Worm (Caenorhabditis elegans) whole organism, L1 larva: ENCODE measurements around the gene W02H5.2.
"Not testable (repeated sequence)": the region's sequence is repeated elsewhere in the genome, so short reads cannot be mapped to it uniquely, and the experiment has no call there.

ENCODE experiments used
- C04F5.9 ChIP-seq: sonication (generic microtip); optimal IDR thresholded peaks from 2 replicates; lab custom pipeline; 2016; ENCODE audit warnings: missing genetic modification characterization, missing compliant biosample characterization
- C16A3.4 ChIP-seq: fragments of 150-350 bp; optimal IDR thresholded peaks from 2 replicates; lab custom pipeline; 2014; ENCODE audit warnings: missing biosample characterization, missing genetic modification characterization
- F16B12.6 ChIP-seq: fragments of 150-350 bp; optimal IDR thresholded peaks from 2 replicates; lab custom pipeline; 2014; ENCODE audit warnings: missing biosample characterization, missing genetic modification characterization
- Y116A8C.19 ChIP-seq: sonication (generic microtip); optimal IDR thresholded peaks from 2 replicates; lab custom pipeline; 2016; ENCODE audit warnings: missing compliant biosample characterization, missing genetic modification characterization, borderline replicate concordance
- aha-1 ChIP-seq: fragments of 150-350 bp; optimal IDR thresholded peaks from 2 replicates; lab custom pipeline; 2014; ENCODE audit warnings: missing biosample characterization, missing genetic modification characterization
- blmp-1 ChIP-seq: fragments of 150-350 bp; optimal IDR thresholded peaks from 2 replicates; lab custom pipeline; 2014; ENCODE audit warnings: missing biosample characterization, missing genetic modification characterization
- ceh-82 ChIP-seq, 3 experiments: fragments of 150-350 bp in 1 of 3; sonication (generic microtip) in 2 of 3; optimal IDR thresholded peaks; 2 replicates each; lab custom pipeline; 2014 to 2017; ENCODE audit warnings: missing biosample characterization in 3 of 3, missing genetic modification characterization in 3 of 3
- ceh-88 ChIP-seq: fragments of 200-800 bp; sonication (Bioruptor generic); IDR thresholded peaks from 2 replicates; pipeline ENCODE4 v1.3.6; 2022; ENCODE audit warnings: missing genetic modification characterization, missing compliant biosample characterization
- ces-1 ChIP-seq: fragments of 150-350 bp; optimal IDR thresholded peaks from 2 replicates; lab custom pipeline; 2014; ENCODE audit warnings: missing biosample characterization, missing genetic modification reagents, missing genetic modification characterization
- dpl-1 ChIP-seq, 3 experiments: fragments of 150-350 bp in 2 of 3; sonication (generic microtip) in 1 of 3; optimal IDR thresholded peaks; 2 replicates each; lab custom pipeline; 2014 to 2017; ENCODE audit warnings: missing biosample characterization in 3 of 3, missing genetic modification characterization in 3 of 3, missing genetic modification reagents in 3 of 3
- dsc-1 ChIP-seq: sonication (generic microtip); optimal IDR thresholded peaks from 2 replicates; lab custom pipeline; 2016; ENCODE audit warnings: mild to moderate bottlenecking, missing genetic modification characterization, missing compliant biosample characterization
- efl-1 ChIP-seq, 4 experiments: fragments of 150-350 bp; optimal IDR thresholded peaks in 3 of 4; peaks in 1 of 4; 1 replicate in 1 of 4; 2 replicates in 3 of 4; lab custom pipeline; 2014; ENCODE audit warnings: missing biosample characterization in 2 of 4, missing genetic modification characterization in 2 of 4, missing genetic modification reagents in 2 of 4
- efl-3 ChIP-seq: fragments of 200-800 bp; sonication (Bioruptor generic); optimal IDR thresholded peaks from 2 replicates; lab custom pipeline; 2018; ENCODE audit warnings: mild to moderate bottlenecking, missing genetic modification characterization, missing compliant biosample characterization
- egl-13 ChIP-seq: sonication (generic microtip); optimal IDR thresholded peaks from 2 replicates; lab custom pipeline; 2016; ENCODE audit warnings: missing genotype, missing genetic modification reagents, missing genetic modification characterization, missing compliant biosample characterization
- elt-2 ChIP-seq: sonication (generic microtip); optimal IDR thresholded peaks from 2 replicates; lab custom pipeline; 2016; ENCODE audit warnings: missing genetic modification characterization, mild to moderate bottlenecking, inconsistent platforms, missing compliant biosample characterization, missing genetic modification reagents
- ets-5 ChIP-seq: fragments of 200-800 bp; sonication (Bioruptor generic); IDR thresholded peaks from 2 replicates; pipeline ENCODE4 v1.3.6; 2022; ENCODE audit warnings: missing genetic modification characterization, missing compliant biosample characterization
- fkh-10 ChIP-seq: sonication (generic microtip); optimal IDR thresholded peaks from 2 replicates; lab custom pipeline; 2017; ENCODE audit warnings: missing biosample characterization, missing genetic modification reagents, missing genetic modification characterization
- fos-1 ChIP-seq: fragments of 150-350 bp; optimal IDR thresholded peaks from 2 replicates; lab custom pipeline; 2014; ENCODE audit warnings: missing biosample characterization, missing genetic modification characterization
- grh-1 ChIP-seq: fragments of 200-800 bp; sonication (Bioruptor generic); IDR thresholded peaks from 2 replicates; pipeline ENCODE4 v1.3.6; 2022; ENCODE audit warnings: missing genetic modification reagents, missing genetic modification characterization, missing compliant biosample characterization
- hlh-17 ChIP-seq: fragments of 200-800 bp; sonication (Bioruptor generic); optimal IDR thresholded peaks from 2 replicates; lab custom pipeline; 2018; ENCODE audit warnings: missing genetic modification characterization, mild to moderate bottlenecking, missing compliant biosample characterization, moderate library complexity, borderline replicate concordance
- hlh-4 ChIP-seq: sonication (generic microtip); optimal IDR thresholded peaks from 2 replicates; lab custom pipeline; 2016; ENCODE audit warnings: mild to moderate bottlenecking, missing genetic modification characterization, missing compliant biosample characterization
- hpl-2 ChIP-seq: fragments of 150-350 bp; optimal IDR thresholded peaks from 2 replicates; lab custom pipeline; 2014; ENCODE audit warnings: missing biosample characterization, missing genetic modification reagents, missing genetic modification characterization
- isw-1 ChIP-seq: fragments of 200-800 bp; sonication (Bioruptor generic); IDR thresholded peaks from 2 replicates; pipeline ENCODE4 v1.3.6; 2022; ENCODE audit warnings: missing genetic modification characterization, missing compliant biosample characterization
- jun-1 ChIP-seq: fragments of 150-350 bp; optimal IDR thresholded peaks from 2 replicates; lab custom pipeline; 2014; ENCODE audit warnings: missing biosample characterization, missing genetic modification reagents, missing genetic modification characterization
- lin-15B ChIP-seq: fragments of 150-350 bp; sonication (generic microtip); optimal IDR thresholded peaks from 3 replicates; lab custom pipeline; 2014; ENCODE audit warnings: missing biosample characterization, missing genetic modification characterization
- lin-39 ChIP-seq: fragments of 150-350 bp; optimal IDR thresholded peaks from 2 replicates; lab custom pipeline; 2014; ENCODE audit warnings: missing biosample characterization, missing genetic modification reagents, missing genetic modification characterization
- mef-2 ChIP-seq: fragments of 150-350 bp; optimal IDR thresholded peaks from 2 replicates; lab custom pipeline; 2014; ENCODE audit warnings: missing biosample characterization, missing genetic modification characterization
- nhr-11 ChIP-seq: fragments of 150-350 bp; optimal IDR thresholded peaks from 2 replicates; lab custom pipeline; 2014; ENCODE audit warnings: missing biosample characterization, missing genetic modification characterization
- nhr-20 ChIP-seq: sonication (generic microtip); optimal IDR thresholded peaks from 2 replicates; lab custom pipeline; 2016; ENCODE audit warnings: mild to moderate bottlenecking, missing genetic modification characterization, missing compliant biosample characterization
- nhr-47 ChIP-seq: sonication (generic microtip); optimal IDR thresholded peaks from 2 replicates; lab custom pipeline; 2016; ENCODE audit warnings: mild to moderate bottlenecking, missing genetic modification characterization, moderate library complexity, missing compliant biosample characterization
- pax-3 ChIP-seq: fragments of 200-800 bp; sonication (Bioruptor generic); optimal IDR thresholded peaks from 2 replicates; lab custom pipeline; 2018; ENCODE audit warnings: mild to moderate bottlenecking, missing genetic modification characterization, moderate library complexity, missing compliant biosample characterization
- sptf-1 ChIP-seq: fragments of 150-350 bp; optimal IDR thresholded peaks from 2 replicates; lab custom pipeline; 2014; ENCODE audit warnings: missing biosample characterization, missing genetic modification characterization
- sup-37 ChIP-seq: fragments of 200-800 bp; sonication (Bioruptor generic); optimal IDR thresholded peaks from 2 replicates; lab custom pipeline; 2018; ENCODE audit warnings: mild to moderate bottlenecking, missing genetic modification characterization, missing compliant biosample characterization
- swsn-7 ChIP-seq: sonication (generic microtip); optimal IDR thresholded peaks from 2 replicates; lab custom pipeline; 2016; ENCODE audit warnings: missing genetic modification characterization, missing compliant biosample characterization
- tbx-2 ChIP-seq: sonication (generic microtip); optimal IDR thresholded peaks from 2 replicates; lab custom pipeline; 2016; ENCODE audit warnings: missing genetic modification characterization, missing compliant biosample characterization
- tlp-1 ChIP-seq: fragments of 150-350 bp; optimal IDR thresholded peaks from 2 replicates; lab custom pipeline; 2014; ENCODE audit warnings: missing biosample characterization, missing genetic modification characterization
- unc-130 ChIP-seq: fragments of 150-350 bp; optimal IDR thresholded peaks from 2 replicates; lab custom pipeline; 2017; ENCODE audit warnings: missing biosample characterization, missing genetic modification characterization, inconsistent platforms
- unc-62 ChIP-seq: fragments of 150-350 bp; optimal IDR thresholded peaks from 2 replicates; lab custom pipeline; 2014; ENCODE audit warnings: missing biosample characterization, missing genetic modification reagents, missing genetic modification characterization
- unc-98 ChIP-seq: fragments of 200-800 bp; sonication (Bioruptor generic); IDR thresholded peaks from 2 replicates; pipeline ENCODE4 v1.3.6; 2022; ENCODE audit warnings: missing genetic modification characterization, missing compliant biosample characterization
- vab-15 ChIP-seq: sonication (generic microtip); optimal IDR thresholded peaks from 2 replicates; lab custom pipeline; 2017; ENCODE audit warnings: missing genotype, mild to moderate bottlenecking, missing genetic modification characterization, missing compliant biosample characterization
- zag-1 ChIP-seq: fragments of 150-350 bp; optimal IDR thresholded peaks from 2 replicates; lab custom pipeline; 2014; ENCODE audit warnings: missing biosample characterization, missing genetic modification characterization
- ztf-4 ChIP-seq: fragments of 150-350 bp; optimal IDR thresholded peaks from 2 replicates; lab custom pipeline; 2014; ENCODE audit warnings: missing biosample characterization, missing genetic modification characterization

The W02H5.2 gene

ce11 chrV:2639035-2639434 lies at the start of gene W02H5.2:
W02H5.2 (plus strand) TSS chrV:2639335.
- TF ChIP-seq sup-37 (GFP tag; lab: Kevin White, UChicago): no peak
- no peak for TF ChIP-seq dsc-1 (tag; lab: Kevin White, UChicago)
- TF ChIP-seq Y116A8C.19: no peak

DNA sequence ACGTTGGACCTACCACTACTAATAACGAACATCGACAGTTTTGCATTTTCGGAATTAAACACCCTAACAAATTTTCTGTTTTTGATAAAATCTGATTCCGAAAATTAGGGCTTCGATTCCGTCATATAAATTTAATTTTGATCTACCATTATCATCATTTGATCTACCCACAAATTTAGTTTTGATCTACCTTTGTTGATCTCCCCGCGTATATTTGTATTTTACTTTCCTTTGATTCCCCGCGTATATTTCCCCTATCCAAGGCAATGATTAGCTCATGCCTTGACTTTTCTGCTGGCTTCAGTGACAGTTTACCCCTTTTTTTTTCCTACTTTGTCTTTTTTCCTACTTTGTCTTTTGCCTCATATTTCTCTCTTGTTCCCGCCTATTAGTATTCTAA lies 49.3 kb upstream of the W02H5.2 start:
- TF ChIP-seq ceh-88 (GFP tag; lab: Robert Waterston, UW) (no peak), nhr-11 (tag; lab: Kevin White, UChicago) (no peak), ztf-4 (tag; lab: Kevin White, UChicago) (no peak), hpl-2 (GFP tag; lab: Kevin White, UChicago) (no peak), egl-13 (tag; lab: Kevin White, UChicago) (no peak), sptf-1 (tag; lab: Kevin White, UChicago) (no peak), efl-3 (GFP tag; lab: Kevin White, UChicago) (no peak), ceh-82 (tag; optimal IDR thresholded peaks at IDR 0.05; lab: Kevin White, UChicago) (no peak), nhr-20 (tag; lab: Kevin White, UChicago) (no peak)

ce11 chrV:2592173-2592676 lies 46.9 kb upstream of the W02H5.2 start, which contains the start of gene irg-3:
irg-3 (plus strand) TSS chrV:2592591.
- TF ChIP-seq Y116A8C.19 (no peak), C16A3.4 (tag; lab: Kevin White, UChicago) (no peak), elt-2 (tag; lab: Kevin White, UChicago) (peak; percentile 27), grh-1 (GFP tag; lab: Robert Waterston, UW) (no peak), efl-1 (optimal IDR thresholded peaks at IDR 0.05; lab: Kevin White, UChicago) (no peak), efl-1 (GFP tag; optimal IDR thresholded peaks at IDR 0.05 in 1 of 2; lab: Kevin White, UChicago) (peak in 1 of 2 experiments; percentile 85)
- TF ChIP-seq, all 84 proteins: peak for 2

DNA sequence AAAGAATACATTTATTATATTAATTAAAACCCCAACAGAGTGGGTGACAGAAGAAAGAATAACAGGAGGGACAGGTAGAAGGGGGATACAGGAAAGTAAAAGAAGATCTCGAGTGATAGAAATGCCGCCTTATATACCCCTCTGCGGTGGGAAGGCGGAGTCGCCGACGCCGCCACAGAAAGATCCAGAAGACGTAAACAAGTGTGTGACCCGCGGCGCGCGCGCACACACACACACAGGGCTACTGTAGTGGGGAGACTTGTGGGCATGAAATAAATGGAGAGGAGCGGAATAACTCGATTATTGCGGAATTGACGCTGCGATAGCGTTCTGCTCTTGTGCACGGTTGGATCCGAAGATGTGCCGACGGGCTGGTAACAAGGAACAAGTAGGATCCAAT lies 43.4 kb upstream of the W02H5.2 start:
- no peak for TF ChIP-seq isw-1
- TF ChIP-seq unc-62: no peak
- TF ChIP-seq unc-130: no peak
- TF ChIP-seq hlh-4: no peak
- TF ChIP-seq lin-39 (tag; lab: Kevin White, UChicago): no peak

DNA sequence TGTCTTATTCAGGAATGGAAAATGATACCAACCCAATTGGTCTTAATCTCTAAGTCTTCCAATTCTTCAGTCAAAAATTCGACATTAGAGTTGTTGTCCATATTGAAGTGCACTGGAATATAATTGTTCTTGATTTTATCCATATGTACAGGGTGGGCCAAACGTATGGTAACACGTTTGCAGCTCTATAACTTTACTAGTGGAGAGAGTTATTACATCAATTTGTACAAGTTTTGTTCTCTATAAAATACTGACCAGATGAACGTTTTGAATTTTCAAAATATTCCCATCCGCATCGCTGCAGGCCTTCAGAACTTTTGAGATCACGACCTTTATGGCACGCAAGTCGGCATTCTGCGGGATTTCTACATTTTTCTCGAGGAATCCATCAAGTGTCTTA lies 40.3 kb upstream of the W02H5.2 start, which contains the start of gene F53E10.5:
Gene F53E10.5, minus strand, starts transcription at position 101 of the 400 bp plus-strand sequence.
- not testable (repeated sequence) for TF ChIP-seq blmp-1 (tag; lab: Kevin White, UChicago); zag-1 (tag; lab: Kevin White, UChicago); ceh-88 (GFP tag; lab: Robert Waterston, UW)

- peak; percentile 77 for TF ChIP-seq C04F5.9
- peak; percentile 51 for TF ChIP-seq hpl-2 (GFP tag; lab: Kevin White, UChicago)
- peak; percentile 89 for TF ChIP-seq unc-98 (GFP tag; lab: Robert Waterston, UW)
- peak; percentile 92 to 99 (median 97) for TF ChIP-seq dpl-1 (GFP tag; optimal IDR thresholded peaks at IDR 0.05; lab: Kevin White, UChicago)
- peak; percentile 31 for TF ChIP-seq fkh-10 (GFP tag; lab: Kevin White, UChicago)
- TF ChIP-seq vab-15: peak; percentile 63
- peak; percentile 70 for TF ChIP-seq jun-1 (tag; lab: Kevin White, UChicago)
- TF ChIP-seq pax-3: peak; percentile 92
- TF ChIP-seq tlp-1 (tag; lab: Kevin White, UChicago): no peak
- TF ChIP-seq tbx-2 (tag; lab: Kevin White, UChicago): peak; percentile 94
- peak; percentile 21 for TF ChIP-seq unc-130
- TF ChIP-seq mef-2 (tag; lab: Kevin White, UChicago): no peak
- TF ChIP-seq F16B12.6 (tag; lab: Kevin White, UChicago): peak; percentile 87
- peak; percentile 94 for TF ChIP-seq swsn-7 (tag; lab: Kevin White, UChicago)
- TF ChIP-seq ets-5 (GFP tag; lab: Robert Waterston, UW): peak; percentile 52; the same call in 1 of the 2 replicates
- TF ChIP-seq lin-15B (tag; lab: Kevin White, UChicago): peak; percentile 68
- no peak for TF ChIP-seq hlh-17 (GFP tag; lab: Kevin White, UChicago)
- peak; percentile 95 for TF ChIP-seq egl-13 (tag; lab: Kevin White, UChicago)
- TF ChIP-seq ces-1 (GFP tag; lab: Kevin White, UChicago): no peak
- peak; percentile 96 for TF ChIP-seq nhr-47 (tag; lab: Kevin White, UChicago)
- no peak for TF ChIP-seq aha-1 (tag; lab: Kevin White, UChicago)
- peak; percentile 52 for TF ChIP-seq fos-1 (tag; lab: Kevin White, UChicago)
- TF ChIP-seq Y116A8C.19: no peak
Measured at ce11 chrV:2600543-2600942, 38.6 kb upstream of the W02H5.2 start.
